Fruit fly (Drosophila melanogaster) whole organism, embryonic: ENCODE results near the gene CG15922.
A peak's percentile ranks its signal among the peaks of the same experiment; 100 is the strongest.

Source experiments
- BtbVII ChIP-seq: fragments of 200-800 bp; sonication (Bioruptor generic); optimal IDR thresholded peaks from 3 replicates; lab custom pipeline; 2017; ENCODE audit warnings: missing biosample characterization, mild to moderate bottlenecking, missing genetic modification characterization
- CG10267 ChIP-seq: fragments of 200-800 bp; sonication (Bioruptor generic); optimal IDR thresholded peaks from 2 replicates; lab custom pipeline; 2018; ENCODE audit warnings: missing biosample characterization, mild to moderate bottlenecking, missing genetic modification characterization, moderate library complexity
- CG10366 ChIP-seq: fragments of 200-800 bp; sonication (Bioruptor generic); IDR thresholded peaks from 2 replicates; pipeline ENCODE4 v1.3.6; 2022; ENCODE audit warnings: missing biosample characterization, missing genetic modification characterization
- CG11560 ChIP-seq: fragments of 200-800 bp; sonication (Bioruptor generic); IDR thresholded peaks from 3 replicates; pipeline ENCODE4 v1.3.6; 2022; ENCODE audit warnings: missing biosample characterization, missing genetic modification characterization
- CG14441 ChIP-seq: fragments of 200-800 bp; sonication (Bioruptor generic); IDR thresholded peaks from 2 replicates; pipeline ENCODE4 v1.3.6; 2022; ENCODE audit warnings: missing biosample characterization, missing genetic modification characterization
- CG15514 ChIP-seq: fragments of 200-800 bp; sonication (Bioruptor generic); optimal IDR thresholded peaks from 3 replicates; lab custom pipeline; 2017; ENCODE audit warnings: missing biosample characterization, missing genetic modification characterization, mild to moderate bottlenecking, moderate library complexity, missing genetic modification reagents
- CG1603 ChIP-seq: fragments of 200-800 bp; sonication (Bioruptor generic); optimal IDR thresholded peaks from 2 replicates; lab custom pipeline; 2019; ENCODE audit warnings: missing biosample characterization, mild to moderate bottlenecking, missing genetic modification characterization, moderate library complexity
- CG16813 ChIP-seq: fragments of 200-800 bp; sonication (Bioruptor generic); IDR thresholded peaks from 3 replicates; pipeline ENCODE4 v1.3.6; 2022; ENCODE audit warnings: missing biosample characterization, missing genetic modification characterization; ENCODE audit not compliant: partially characterized antibody
- CG17359 ChIP-seq: fragments of 200-800 bp; sonication (Bioruptor generic); optimal IDR thresholded peaks from 3 replicates; lab custom pipeline; 2018; ENCODE audit warnings: missing biosample characterization, mild to moderate bottlenecking, missing genetic modification characterization, moderate library complexity
- CG17361 ChIP-seq: fragments of 200-800 bp; sonication (Bioruptor generic); IDR thresholded peaks from 3 replicates; pipeline ENCODE4 v1.3.6; 2022; ENCODE audit warnings: missing biosample characterization, missing genetic modification characterization
- CG1832 ChIP-seq: fragments of 200-800 bp; sonication (Bioruptor generic); optimal IDR thresholded peaks from 2 replicates; lab custom pipeline; 2017; ENCODE audit warnings: missing biosample characterization, mild to moderate bottlenecking, missing genetic modification characterization, inconsistent platforms
- CG18764 ChIP-seq: fragments of 200-800 bp; sonication (Bioruptor generic); optimal IDR thresholded peaks from 3 replicates; lab custom pipeline; 2016; ENCODE audit warnings: missing biosample characterization, missing genetic modification characterization
- CG34376 ChIP-seq: fragments of 200-800 bp; sonication (Bioruptor generic); optimal IDR thresholded peaks from 2 replicates; lab custom pipeline; 2018; ENCODE audit warnings: missing biosample characterization, mild to moderate bottlenecking, missing genetic modification characterization
- CG5245 ChIP-seq: fragments of 200-800 bp; sonication (Bioruptor generic); optimal IDR thresholded peaks from 3 replicates; lab custom pipeline; 2016; ENCODE audit warnings: missing biosample characterization, missing genetic modification characterization
- CG7928 ChIP-seq: fragments of 200-800 bp; sonication (Bioruptor generic); optimal IDR thresholded peaks from 2 replicates; lab custom pipeline; 2017; ENCODE audit warnings: missing biosample characterization, mild to moderate bottlenecking, missing genetic modification characterization
- CG8765 ChIP-seq: fragments of 200-800 bp; sonication (Bioruptor generic); IDR thresholded peaks from 2 replicates; pipeline ENCODE4 v1.3.6; 2022; ENCODE audit warnings: missing biosample characterization, missing genetic modification characterization
- CG8924 ChIP-seq: fragments of 200-800 bp; optimal IDR thresholded peaks from 3 replicates; lab custom pipeline; 2019; ENCODE audit warnings: missing biosample characterization, mild to moderate bottlenecking, missing genetic modification characterization, moderate library complexity
- CHES-1-like ChIP-seq: fragments of 200-800 bp; sonication (Bioruptor generic); optimal IDR thresholded peaks from 2 replicates; lab custom pipeline; 2016; ENCODE audit warnings: missing biosample characterization, missing genetic modification characterization
- CkIIα-i1 ChIP-seq: fragments of 200-800 bp; sonication (Bioruptor generic); IDR thresholded peaks from 2 replicates; pipeline ENCODE4 v1.3.6; 2022; ENCODE audit warnings: missing biosample characterization, missing genetic modification characterization
- CoRest ChIP-seq: fragments of 200-800 bp; sonication (Bioruptor generic); optimal IDR thresholded peaks from 3 replicates; lab custom pipeline; 2018; ENCODE audit warnings: missing biosample characterization, mild to moderate bottlenecking, missing genetic modification characterization, moderate library complexity
- Deaf1 ChIP-seq: fragments of 200-800 bp; optimal IDR thresholded peaks from 3 replicates; lab custom pipeline; 2019; ENCODE audit warnings: missing biosample characterization, mild to moderate bottlenecking, missing genetic modification characterization, moderate library complexity
- Doc2 ChIP-seq: fragments of 200-800 bp; sonication (Bioruptor generic); IDR thresholded peaks from 2 replicates; pipeline ENCODE4 v1.3.6; 2022; ENCODE audit warnings: missing biosample characterization, missing genetic modification characterization
- E2f2 ChIP-seq: fragments of 200-800 bp; sonication (Bioruptor generic); IDR thresholded peaks from 2 replicates; pipeline ENCODE4 v1.3.6; 2022; ENCODE audit warnings: missing biosample characterization, missing genetic modification characterization
- Lhr ChIP-seq: fragments of 200-800 bp; sonication (Bioruptor generic); optimal IDR thresholded peaks from 3 replicates; lab custom pipeline; 2017; ENCODE audit warnings: mild to moderate bottlenecking, missing biosample characterization, missing genetic modification reagents, missing genetic modification characterization
- MBD-R2 ChIP-seq: fragments of 200-800 bp; sonication (Bioruptor generic); IDR thresholded peaks from 2 replicates; pipeline ENCODE4 v1.3.6; 2022; ENCODE audit warnings: missing biosample characterization, missing genetic modification characterization
- MESR4 ChIP-seq: fragments of 200-800 bp; sonication (Bioruptor generic); optimal IDR thresholded peaks from 2 replicates; lab custom pipeline; 2018; ENCODE audit warnings: missing biosample characterization, mild to moderate bottlenecking, missing genetic modification characterization, moderate library complexity
- Rfx ChIP-seq: fragments of 200-800 bp; sonication (Bioruptor generic); IDR thresholded peaks from 2 replicates; pipeline ENCODE4 v1.3.6; 2022; ENCODE audit warnings: missing biosample characterization, missing genetic modification characterization
- Scr ChIP-seq: fragments of 200-800 bp; sonication (Bioruptor generic); IDR thresholded peaks from 2 replicates; pipeline ENCODE4 v1.3.6; 2022; ENCODE audit warnings: missing biosample characterization, missing genetic modification characterization; ENCODE audit not compliant: partially characterized antibody
- Vsx1 ChIP-seq: fragments of 200-800 bp; sonication (Bioruptor generic); optimal IDR thresholded peaks from 2 replicates; lab custom pipeline; 2017; ENCODE audit warnings: missing biosample characterization, mild to moderate bottlenecking, missing genetic modification characterization, missing genetic modification reagents
- YL-1 ChIP-seq: fragments of 200-800 bp; sonication (Bioruptor generic); optimal IDR thresholded peaks from 3 replicates; lab custom pipeline; 2017; ENCODE audit warnings: missing biosample characterization, mild to moderate bottlenecking, missing genetic modification characterization
- br ChIP-seq: fragments of >200 bp; optimal IDR thresholded peaks from 2 replicates; lab custom pipeline; 2017
- cato ChIP-seq: fragments of 200-800 bp; sonication (Bioruptor generic); optimal IDR thresholded peaks from 2 replicates; lab custom pipeline; 2016; ENCODE audit warnings: missing biosample characterization, missing genetic modification characterization, borderline replicate concordance
- ci ChIP-seq: fragments of 200-800 bp; sonication (Bioruptor generic); IDR thresholded peaks from 3 replicates; pipeline ENCODE4 v1.3.6; 2022; ENCODE audit warnings: missing biosample characterization, missing genetic modification characterization
- exex ChIP-seq: fragments of 200-800 bp; sonication (Bioruptor generic); optimal IDR thresholded peaks from 4 replicates; lab custom pipeline; 2018; ENCODE audit warnings: missing biosample characterization, mild to moderate bottlenecking, missing genetic modification characterization, moderate library complexity
- gsb ChIP-seq: fragments of 200-800 bp; sonication (Bioruptor generic); IDR thresholded peaks from 2 replicates; pipeline ENCODE4 v1.3.6; 2022; ENCODE audit warnings: missing biosample characterization, missing genetic modification characterization
- hb ChIP-seq: fragments of 200-800 bp; sonication (Bioruptor generic); IDR thresholded peaks from 3 replicates; pipeline ENCODE4 v1.3.6; 2022; ENCODE audit warnings: missing biosample characterization, missing genetic modification characterization; ENCODE audit not compliant: partially characterized antibody
- jumu ChIP-seq: fragments of 200-800 bp; sonication (Bioruptor generic); optimal IDR thresholded peaks from 3 replicates; lab custom pipeline; 2016; ENCODE audit warnings: missing biosample characterization, missing genetic modification characterization
- nmo ChIP-seq: fragments of 200-800 bp; sonication (Bioruptor generic); optimal IDR thresholded peaks from 2 replicates; lab custom pipeline; 2018; ENCODE audit warnings: missing biosample characterization, mild to moderate bottlenecking, missing genetic modification characterization, moderate library complexity
- phol ChIP-seq: fragments of 200-800 bp; sonication (Bioruptor generic); optimal IDR thresholded peaks from 3 replicates; lab custom pipeline; 2018; ENCODE audit warnings: missing biosample characterization, mild to moderate bottlenecking, missing genetic modification characterization, moderate library complexity
- run ChIP-seq: fragments of 200-800 bp; sonication (Bioruptor generic); optimal IDR thresholded peaks from 3 replicates; lab custom pipeline; 2018; ENCODE audit warnings: missing biosample characterization, mild to moderate bottlenecking, missing genetic modification characterization
- stwl ChIP-seq: fragments of 200-800 bp; sonication (Bioruptor generic); optimal IDR thresholded peaks from 3 replicates; lab custom pipeline; 2018; ENCODE audit warnings: missing biosample characterization, mild to moderate bottlenecking, missing genetic modification characterization, moderate library complexity
- sug ChIP-seq: fragments of 200-800 bp; optimal IDR thresholded peaks from 2 replicates; lab custom pipeline; 2019; ENCODE audit warnings: missing biosample characterization, mild to moderate bottlenecking, missing genetic modification characterization, moderate library complexity
- unpg ChIP-seq: fragments of 200-800 bp; sonication (Bioruptor generic); optimal IDR thresholded peaks from 3 replicates; lab custom pipeline; 2018; ENCODE audit warnings: missing biosample characterization, mild to moderate bottlenecking, missing genetic modification characterization, moderate library complexity
- vvl ChIP-seq: fragments of 200-800 bp; sonication (Bioruptor generic); IDR thresholded peaks from 2 replicates; pipeline ENCODE4 v1.3.6; 2022; ENCODE audit warnings: missing biosample characterization, missing genetic modification characterization
- wek ChIP-seq: fragments of 200-800 bp; sonication (Bioruptor generic); optimal IDR thresholded peaks from 3 replicates; lab custom pipeline; 2018; ENCODE audit warnings: missing biosample characterization, mild to moderate bottlenecking, missing genetic modification characterization, moderate library complexity
- zfh2 ChIP-seq: fragments of 200-800 bp; sonication (Bioruptor generic); optimal IDR thresholded peaks from 2 replicates; lab custom pipeline; 2016; ENCODE audit warnings: missing biosample characterization, missing genetic modification characterization

The CG15922 gene

DNA sequence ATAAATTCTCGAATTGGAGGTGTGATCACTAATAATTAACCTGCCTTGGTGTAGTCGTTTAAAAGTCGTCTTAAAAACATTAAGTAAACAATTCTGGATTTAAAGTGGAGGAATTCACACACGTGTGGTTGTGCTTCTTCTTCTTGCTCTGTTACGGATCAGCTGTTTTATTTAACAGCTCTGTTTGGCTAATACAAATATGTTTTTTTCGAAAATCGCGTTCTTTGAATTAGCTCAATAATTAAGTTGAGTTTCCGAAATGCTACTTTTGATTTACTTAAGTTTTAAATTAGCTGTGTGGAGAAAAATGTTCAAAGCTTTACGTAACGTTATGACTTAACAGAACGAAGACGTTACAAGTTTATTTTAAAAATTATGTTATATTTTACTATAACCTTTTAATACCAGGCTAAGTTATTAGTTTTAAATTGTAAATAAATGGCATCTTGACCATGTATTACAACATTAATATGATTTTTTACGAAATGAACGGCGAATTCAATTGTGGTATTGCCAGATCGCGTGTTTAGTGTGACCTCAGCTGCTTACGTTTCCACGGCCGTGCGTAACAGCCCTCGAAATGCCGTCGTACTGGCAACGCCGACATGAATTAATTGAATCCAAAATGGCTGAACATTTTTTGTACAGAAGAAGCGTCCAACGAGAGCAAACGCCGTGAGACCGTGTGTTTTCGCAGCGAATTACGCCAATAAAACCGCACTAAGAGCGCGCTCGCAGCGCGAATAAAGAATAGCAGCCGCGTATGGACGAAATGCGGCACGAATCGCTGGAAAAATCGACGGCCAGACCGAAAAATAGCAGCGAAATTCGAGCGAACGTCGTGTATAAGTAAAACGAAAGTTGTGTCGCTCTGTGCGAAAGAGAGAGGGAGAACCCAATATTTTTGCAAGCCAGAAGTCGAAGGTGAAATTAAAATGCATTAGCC, 32.7 kb upstream of the CG15922 start, which contains the start of the genes Pus1 and bon (continued):
- TF ChIP-seq CG17359 (tag; lab: Kevin White, UChicago) (no peak), CG17361 (no peak), BtbVII (GFP tag; lab: Kevin White, UChicago) (no peak), CG1832 (GFP tag; lab: Kevin White, UChicago) (peak; percentile 53), CG11560 (tag; lab: Robert Waterston, UW) (no peak), wek (GFP tag; lab: Kevin White, UChicago) (no peak), hb (GFP tag; lab: Robert Waterston, UW) (no peak), Lhr (GFP tag; lab: Kevin White, UChicago) (peak; percentile 51), Rfx (GFP tag; lab: Robert Waterston, UW) (peak; percentile 43), cato (GFP tag; lab: Kevin White, UChicago) (no peak), Deaf1 (tag; lab: Kevin White, UChicago) (peak; percentile 63), phol (tag; lab: Kevin White, UChicago) (peak; percentile 99), MESR4 (GFP tag; lab: Kevin White, UChicago) (peak; percentile 84), ci (GFP tag; lab: Robert Waterston, UW) (peak; percentile 20; the same call in 1 of the 3 replicates), CoRest (tag; lab: Kevin White, UChicago) (no peak), E2f2 (peak; percentile 37), CG8765 (GFP tag; lab: Robert Waterston, UW) (no peak), exex (tag; lab: Kevin White, UChicago) (peak; percentile 46), Scr (GFP tag; lab: Robert Waterston, UW) (peak; percentile 39), CG34376 (GFP tag; lab: Kevin White, UChicago) (peak; percentile 10), CG14441 (GFP tag; lab: Robert Waterston, UW) (peak; percentile 74), CG15514 (GFP tag; lab: Kevin White, UChicago) (peak; percentile 82), CG16813 (peak; percentile 14; the same call in 1 of the 3 replicates), br (lab: Kevin White, UChicago) (no peak), zfh2 (GFP tag; lab: Kevin White, UChicago) (peak; percentile 17), sug (peak; percentile 47), CG10267 (tag; lab: Kevin White, UChicago) (peak; percentile 40), CG10366 (GFP tag; lab: Robert Waterston, UW) (no peak), vvl (GFP tag; lab: Robert Waterston, UW) (peak; percentile 87), nmo (GFP tag; lab: Kevin White, UChicago) (peak; percentile 29), CG5245 (GFP tag; lab: Kevin White, UChicago) (no peak), run (tag; lab: Kevin White, UChicago) (no peak), Doc2 (GFP tag; lab: Robert Waterston, UW) (no peak), MBD-R2 (GFP tag; lab: Robert Waterston, UW) (0 out of 2 replicates have a peak, but pooled peaks have one; percentile 34), CkIIα-i1 (GFP tag; lab: Robert Waterston, UW) (no peak), gsb (GFP tag; lab: Robert Waterston, UW) (no peak), unpg (GFP tag; lab: Kevin White, UChicago) (no peak), CG1603 (tag; lab: Kevin White, UChicago) (peak; percentile 67), CG7928 (GFP tag; lab: Kevin White, UChicago) (no peak), CG18764 (GFP tag; lab: Kevin White, UChicago) (peak; percentile 97), stwl (peak; percentile 79), CG8924 (tag; lab: Kevin White, UChicago) (peak; percentile 36), jumu (GFP tag; lab: Kevin White, UChicago) (peak; percentile 32), CHES-1-like (peak; percentile 64), Vsx1 (peak; percentile 51), YL-1 (GFP tag; lab: Kevin White, UChicago) (peak; percentile 88)
